Worm (Caenorhabditis elegans): ENCODE measurements around the gene F38E1.6.

The F38E1.6 gene

ce11 chrV:8379206-8379605 lies 19.3 kb downstream of the F38E1.6 start, which contains the start of gene F52E1.5:
TSS of gene F52E1.5 (plus strand) at chrV:8379506.
- TF ChIP-seq B0035.1 (tag; optimal IDR thresholded peaks at IDR 0.05) (no peak), ztf-26 (tag; optimal IDR thresholded peaks at IDR 0.05) (no peak), F10E7.11 (tag; optimal IDR thresholded peaks at IDR 0.05) (no peak), gei-17 (GFP tag; optimal IDR thresholded peaks at IDR 0.05) (no peak), attf-6 (GFP tag; IDR thresholded peaks at IDR 0.05) (no peak), madf-3 (GFP tag; IDR thresholded peaks at IDR 0.05) (no peak), nhr-90 (tag; optimal IDR thresholded peaks at IDR 0.05) (no peak), F39B2.1 (GFP tag; IDR thresholded peaks at IDR 0.05) (no peak), nfya-2 (GFP tag; IDR thresholded peaks at IDR 0.05) (no peak), mes-4 (tag; optimal IDR thresholded peaks at IDR 0.05) (no peak), hlh-12 (tag; optimal IDR thresholded peaks at IDR 0.05) (no peak), aptf-2 (GFP tag; conservative IDR thresholded peaks at IDR 0.05) (no peak), Y95B8A.8 (GFP tag; IDR thresholded peaks at IDR 0.05) (no peak), mxl-1 (tag; optimal IDR thresholded peaks at IDR 0.05) (no peak), die-1 (tag; optimal IDR thresholded peaks at IDR 0.05) (no peak), ekl-4 (GFP tag; IDR thresholded peaks at IDR 0.05) (no peak), B0336.3 (GFP tag; IDR thresholded peaks at IDR 0.05) (no peak), lsl-1 (GFP tag; optimal IDR thresholded peaks at IDR 0.05) (no peak)

DNA sequence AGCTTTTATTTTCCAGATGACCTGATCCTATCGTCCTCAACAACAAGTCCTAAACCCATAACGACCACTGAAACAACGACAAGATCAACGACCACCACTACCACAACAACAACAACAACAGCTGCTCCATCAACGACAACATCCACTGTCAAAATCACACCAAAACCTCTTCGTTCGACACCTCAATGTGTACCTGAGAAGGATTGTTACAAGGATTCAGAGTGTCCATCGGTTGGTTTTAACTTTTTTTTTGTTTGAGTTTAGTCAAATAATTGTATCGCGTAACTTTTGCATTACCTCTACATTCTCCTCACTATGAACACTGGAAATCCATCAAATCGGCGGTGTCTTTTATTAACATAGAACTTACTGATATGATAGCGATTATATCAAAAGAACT lies 20.2 kb downstream of the F38E1.6 start:
- TF ChIP-seq snpc-4 (GFP tag; optimal IDR thresholded peaks at IDR 0.05) (no peak), snpc-4 (tag; optimal IDR thresholded peaks at IDR 0.05) (no peak), F10E7.11 (tag; optimal IDR thresholded peaks at IDR 0.05) (no peak), Y79H2A.3 (GFP tag; conservative IDR thresholded peaks at IDR 0.05) (no peak), chd-7 (tag; optimal IDR thresholded peaks at IDR 0.05) (no peak), aptf-2 (GFP tag; conservative IDR thresholded peaks at IDR 0.05) (no peak), sdz-38 (tag; optimal IDR thresholded peaks at IDR 0.05) (no peak), ztf-3 (GFP tag; optimal IDR thresholded peaks at IDR 0.05) (no peak), ZK185.1 (tag; optimal IDR thresholded peaks at IDR 0.05; ENCODE audit: poor library complexity, severe bottlenecking) (no peak), ceh-91 (GFP tag; IDR thresholded peaks at IDR 0.05) (no peak), F23B12.7 (tag; optimal IDR thresholded peaks at IDR 0.05; ENCODE audit: insufficient read depth) (no peak), rec-8 (tag; optimal IDR thresholded peaks at IDR 0.05) (no peak), lin-40 (tag; optimal IDR thresholded peaks at IDR 0.05) (no peak), sea-2 (GFP tag; IDR thresholded peaks at IDR 0.05) (no peak), madf-8 (GFP tag; conservative IDR thresholded peaks at IDR 0.05) (no peak), rpc-1 (optimal IDR thresholded peaks at IDR 0.05) (no peak), rpc-1 (tag; optimal IDR thresholded peaks at IDR 0.05) (no peak), lag-1 (GFP tag; IDR thresholded peaks at IDR 0.05) (no peak), bed-1 (GFP tag; IDR thresholded peaks at IDR 0.05) (no peak), somi-1 (GFP tag; optimal IDR thresholded peaks at IDR 0.05) (no peak)

DNA sequence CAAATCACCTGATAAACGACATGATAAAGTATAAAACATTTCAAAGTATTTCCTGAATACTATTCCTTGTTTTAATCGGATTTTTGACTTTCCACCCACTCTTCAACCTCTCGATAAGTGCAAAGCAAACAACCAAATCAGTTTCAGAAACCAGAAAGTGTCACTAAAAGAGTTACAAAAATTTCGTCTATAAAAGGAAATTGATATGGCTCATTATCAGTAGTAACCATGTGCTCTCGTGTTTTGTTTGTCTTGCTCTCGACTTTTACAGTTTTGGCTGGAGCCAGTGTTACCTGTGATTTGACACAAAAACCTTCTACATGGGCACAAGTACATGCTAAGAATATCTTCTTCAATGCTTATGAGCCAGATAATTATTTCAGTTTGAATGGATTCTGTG lies 23.8 kb downstream of the F38E1.6 start, which contains the start of gene F52E1.14:
Gene F52E1.14, plus strand, starts transcription at position 207 of the 400 bp plus-strand sequence.
- TF ChIP-seq zfh-2 (GFP tag; conservative IDR thresholded peaks at IDR 0.05) (no peak), nfya-2 (GFP tag; IDR thresholded peaks at IDR 0.05) (no peak), nhr-120 (GFP tag; IDR thresholded peaks at IDR 0.05) (no peak), ztf-18 (tag; optimal IDR thresholded peaks at IDR 0.05) (no peak), D2030.7 (GFP tag; IDR thresholded peaks at IDR 0.05) (no peak), snpc-4 (GFP tag; optimal IDR thresholded peaks at IDR 0.05) (no peak), snpc-4 (tag; optimal IDR thresholded peaks at IDR 0.05) (no peak), tbp1 (GFP tag; optimal IDR thresholded peaks at IDR 0.05) (peak; percentile 0), nhr-80 (tag; optimal IDR thresholded peaks at IDR 0.05) (peak; percentile 74), atf-7 (tag; optimal IDR thresholded peaks at IDR 0.05) (peak; percentile 37), hmg-1.2 (GFP tag; IDR thresholded peaks at IDR 0.05) (no peak)

Measured in whole organism, young adult.